Worm (Caenorhabditis elegans) whole organism, L4 larva: ENCODE results near the gene dkf-2.

Experiments
- D1046.2 ChIP-seq: fragments of 200-800 bp; sonication (Bioruptor generic); IDR thresholded peaks from 2 replicates; pipeline ENCODE4 v1.3.6; 2022; ENCODE audit warnings: missing genetic modification characterization, missing compliant biosample characterization
- F26F4.8 ChIP-seq: fragments of 200-800 bp; sonication (Bioruptor generic); conservative IDR thresholded peaks from 2 replicates; pipeline ENCODE4 v1.3.6; 2022; ENCODE audit warnings: missing genetic modification characterization, missing compliant biosample characterization
- F37D6.2 ChIP-seq: sonication (generic microtip); optimal IDR thresholded peaks from 2 replicates; lab custom pipeline; 2016; ENCODE audit warnings: mild to moderate bottlenecking, missing genetic modification characterization, missing compliant biosample characterization
- F44E2.7 ChIP-seq: fragments of 200-800 bp; sonication (Bioruptor generic); IDR thresholded peaks from 2 replicates; pipeline ENCODE4 v2.1.2; 2022; ENCODE audit warnings: missing genetic modification characterization, missing compliant biosample characterization
- R02D3.7 ChIP-seq: fragments of 150-350 bp; sonication (generic microtip); optimal IDR thresholded peaks from 3 replicates; lab custom pipeline; 2014; ENCODE audit warnings: missing biosample characterization, missing genetic modification characterization
- T26A8.4 ChIP-seq: fragments of 200-800 bp; sonication (Bioruptor generic); IDR thresholded peaks from 2 replicates; pipeline ENCODE4 v1.3.6; 2022; ENCODE audit warnings: missing genetic modification characterization, missing compliant biosample characterization
- Y105C5A.15 ChIP-seq: fragments of 200-800 bp; sonication (Bioruptor generic); IDR thresholded peaks from 2 replicates; pipeline ENCODE4 v1.3.6; 2022; ENCODE audit warnings: missing genetic modification characterization, missing compliant biosample characterization
- Y5F2A.4 ChIP-seq: fragments of 200-800 bp; sonication (Bioruptor generic); optimal IDR thresholded peaks from 2 replicates; lab custom pipeline; 2018; ENCODE audit warnings: mild to moderate bottlenecking, missing genetic modification characterization, missing compliant biosample characterization
- Y75B8A.6 ChIP-seq: fragments of 200-800 bp; sonication (Bioruptor generic); IDR thresholded peaks from 2 replicates; pipeline ENCODE4 v1.3.6; 2022; ENCODE audit warnings: missing genetic modification reagents, missing genetic modification characterization, missing compliant biosample characterization
- aha-1 ChIP-seq: fragments of 150-350 bp; peaks from one replicate; lab custom pipeline; 2014; ENCODE audit warnings: missing biosample characterization, missing genetic modification characterization
- aly-2 ChIP-seq: sonication (generic microtip); optimal IDR thresholded peaks from 2 replicates; lab custom pipeline; 2018; ENCODE audit warnings: missing biosample characterization, missing genetic modification characterization
- arid-1 ChIP-seq: fragments of 200-800 bp; sonication (Bioruptor generic); conservative IDR thresholded peaks from 2 replicates; pipeline ENCODE4 v1.3.6; 2022; ENCODE audit warnings: missing genetic modification reagents, missing genetic modification characterization, missing compliant biosample characterization
- ceh-28 ChIP-seq: fragments of 150-350 bp; optimal IDR thresholded peaks from 2 replicates; lab custom pipeline; 2014; ENCODE audit warnings: missing biosample characterization, missing genetic modification reagents, missing genetic modification characterization
- ceh-62 ChIP-seq: sonication (generic microtip); optimal IDR thresholded peaks from 2 replicates; lab custom pipeline; 2017; ENCODE audit warnings: missing biosample characterization, missing genetic modification characterization
- ceh-82 ChIP-seq: sonication (generic microtip); optimal IDR thresholded peaks from 2 replicates; lab custom pipeline; 2017; ENCODE audit warnings: missing biosample characterization, missing genetic modification characterization
- cey-2 ChIP-seq: sonication (generic microtip); optimal IDR thresholded peaks from 3 replicates; lab custom pipeline; 2017; ENCODE audit warnings: missing genetic modification characterization, mild to moderate bottlenecking, missing compliant biosample characterization, antibody characterized with exemption, borderline replicate concordance; ENCODE audit not compliant: insufficient read depth
- daf-16 ChIP-seq, 3 experiments: sonication (generic microtip); optimal IDR thresholded peaks; 2 replicates each; lab custom pipeline; 2016 to 2017; ENCODE audit warnings: missing genetic modification characterization in 3 of 3, missing genetic modification reagents in 3 of 3, mild to moderate bottlenecking in 2 of 3, missing compliant biosample characterization in 2 of 3, missing biosample characterization in 1 of 3, moderate library complexity in 1 of 3
- daf-19 ChIP-seq: fragments of 200-800 bp; sonication (Bioruptor generic); conservative IDR thresholded peaks from 2 replicates; pipeline ENCODE4 v1.3.6; 2022; ENCODE audit warnings: missing genetic modification characterization, missing compliant biosample characterization
- dmd-9 ChIP-seq: fragments of 200-800 bp; sonication (Bioruptor generic); IDR thresholded peaks from 2 replicates; pipeline ENCODE4 v1.3.6; 2022; ENCODE audit warnings: missing genetic modification reagents, missing genetic modification characterization, missing compliant biosample characterization
- dpl-1 ChIP-seq: fragments of 150-350 bp; optimal IDR thresholded peaks from 2 replicates; lab custom pipeline; 2014; ENCODE audit warnings: missing biosample characterization, missing genetic modification reagents, missing genetic modification characterization
- egl-27 ChIP-seq: sonication (generic microtip); optimal IDR thresholded peaks from 3 replicates; lab custom pipeline; 2017; ENCODE audit warnings: missing biosample characterization, missing genetic modification reagents, missing genetic modification characterization
- egl-43 ChIP-seq: fragments of 200-800 bp; sonication (Bioruptor generic); IDR thresholded peaks from 2 replicates; pipeline ENCODE4 v1.3.6; 2022; ENCODE audit warnings: missing genetic modification reagents, missing genetic modification characterization, missing compliant biosample characterization
- hlh-30 ChIP-seq: sonication (generic microtip); optimal IDR thresholded peaks from 2 replicates; lab custom pipeline; 2017; ENCODE audit warnings: antibody characterized with exemption, mild to moderate bottlenecking, missing genetic modification characterization, missing compliant biosample characterization; ENCODE audit not compliant: insufficient read depth
- hmg-1.1 ChIP-seq: fragments of 200-800 bp; sonication (Bioruptor generic); IDR thresholded peaks from 2 replicates; pipeline ENCODE4 v1.3.6; 2022; ENCODE audit warnings: missing genetic modification reagents, missing genetic modification characterization, missing compliant biosample characterization
- lim-7 ChIP-seq: fragments of 200-800 bp; sonication (Bioruptor generic); IDR thresholded peaks from 2 replicates; pipeline ENCODE4 v1.3.6; 2022; ENCODE audit warnings: missing genetic modification characterization, missing compliant biosample characterization
- lin-1 ChIP-seq: fragments of 200-800 bp; sonication (Bioruptor generic); IDR thresholded peaks from 2 replicates; pipeline ENCODE4 v1.3.6; 2022; ENCODE audit warnings: missing genetic modification reagents, missing genetic modification characterization, missing compliant biosample characterization
- lin-29 ChIP-seq: fragments of 200-800 bp; sonication (Bioruptor generic); IDR thresholded peaks from 2 replicates; pipeline ENCODE4 v1.3.6; 2022; ENCODE audit warnings: missing genetic modification reagents, missing genetic modification characterization, missing compliant biosample characterization
- lir-3 ChIP-seq: sonication (generic microtip); optimal IDR thresholded peaks from 2 replicates; lab custom pipeline; 2016; ENCODE audit warnings: mild to moderate bottlenecking, missing genetic modification characterization, missing compliant biosample characterization
- madf-5 ChIP-seq, 2 experiments: fragments of 200-800 bp; sonication (Bioruptor generic); IDR thresholded peaks; 2 replicates each; pipeline ENCODE4 v1.3.6; 2022; ENCODE audit warnings: missing compliant biosample characterization in 2 of 2, missing genetic modification characterization in 2 of 2
- madf-9 ChIP-seq: fragments of 200-800 bp; sonication (Bioruptor generic); conservative IDR thresholded peaks from 2 replicates; pipeline ENCODE4 v1.3.6; 2022; ENCODE audit warnings: missing genetic modification reagents, missing genetic modification characterization, missing compliant biosample characterization
- mdl-1 ChIP-seq, 2 experiments: fragments of 150-350 bp in 1 of 2; sonication (generic microtip) in 1 of 2; optimal IDR thresholded peaks; 2 replicates each; lab custom pipeline; 2014 to 2017; ENCODE audit warnings: missing biosample characterization in 2 of 2, missing genetic modification characterization in 2 of 2
- mep-1 ChIP-seq: fragments of 150-350 bp; sonication (generic microtip); optimal IDR thresholded peaks from 3 replicates; lab custom pipeline; 2014; ENCODE audit warnings: missing biosample characterization, missing genetic modification characterization
- nhr-10 ChIP-seq: fragments of 150-350 bp; optimal IDR thresholded peaks from 2 replicates; lab custom pipeline; 2014; ENCODE audit warnings: missing biosample characterization, missing genetic modification characterization
- nhr-237 ChIP-seq: sonication (generic microtip); optimal IDR thresholded peaks from 2 replicates; lab custom pipeline; 2017; ENCODE audit warnings: missing biosample characterization, missing genetic modification characterization
- nhr-25 ChIP-seq: sonication (generic microtip); optimal IDR thresholded peaks from 2 replicates; lab custom pipeline; 2017; ENCODE audit warnings: missing genetic modification characterization, mild to moderate bottlenecking, missing compliant biosample characterization, antibody characterized with exemption, moderate library complexity, borderline replicate concordance; ENCODE audit not compliant: insufficient read depth
- nhr-48 ChIP-seq: sonication (generic microtip); optimal IDR thresholded peaks from 2 replicates; lab custom pipeline; 2016; ENCODE audit warnings: mild to moderate bottlenecking, missing genetic modification characterization, missing compliant biosample characterization
- nhr-6 ChIP-seq: fragments of 150-350 bp; optimal IDR thresholded peaks from 2 replicates; lab custom pipeline; 2014; ENCODE audit warnings: missing biosample characterization, missing genetic modification characterization
- pha-4 ChIP-seq, 2 experiments: fragments of 150-350 bp in 1 of 2; fragments of 200-800 bp in 1 of 2; sonication (Bioruptor generic) in 1 of 2; IDR thresholded peaks in 1 of 2; optimal IDR thresholded peaks in 1 of 2; 2 replicates each; pipeline versions ENCODE4 v1.3.6 to Lab custom; 2014 to 2022; ENCODE audit warnings: missing genetic modification characterization in 2 of 2, missing genetic modification reagents in 2 of 2, missing biosample characterization in 1 of 2, missing compliant biosample characterization in 1 of 2
- pqm-1 ChIP-seq: sonication (generic microtip); optimal IDR thresholded peaks from 2 replicates; lab custom pipeline; 2017; ENCODE audit warnings: missing biosample characterization, missing genetic modification characterization
- rbr-2 ChIP-seq: sonication (generic microtip); optimal IDR thresholded peaks from 2 replicates; lab custom pipeline; 2016; ENCODE audit warnings: missing genotype, missing genetic modification characterization, missing compliant biosample characterization
- saeg-2 ChIP-seq: fragments of 200-800 bp; sonication (Bioruptor generic); IDR thresholded peaks from 2 replicates; pipeline ENCODE4 v1.3.6; 2022; ENCODE audit warnings: missing genetic modification reagents, missing genetic modification characterization, missing compliant biosample characterization
- set-16 ChIP-seq: fragments of 200-800 bp; sonication (Bioruptor generic); IDR thresholded peaks from 2 replicates; pipeline ENCODE4 v1.3.6; 2022; ENCODE audit warnings: missing genetic modification reagents, missing genetic modification characterization, missing compliant biosample characterization
- tag-97 ChIP-seq: fragments of 200-800 bp; sonication (Bioruptor generic); IDR thresholded peaks from 2 replicates; pipeline ENCODE4 v1.3.6; 2022; ENCODE audit warnings: missing genetic modification characterization, missing compliant biosample characterization
- unc-130 ChIP-seq: sonication (generic microtip); optimal IDR thresholded peaks from 2 replicates; lab custom pipeline; 2016; ENCODE audit warnings: missing genetic modification reagents, missing genetic modification characterization, missing compliant biosample characterization
- vab-7 ChIP-seq: fragments of 200-800 bp; sonication (Bioruptor generic); IDR thresholded peaks from 2 replicates; pipeline ENCODE4 v1.3.6; 2022; ENCODE audit warnings: missing genetic modification reagents, missing genetic modification characterization, missing compliant biosample characterization
- zfp-2 ChIP-seq: sonication (generic microtip); optimal IDR thresholded peaks from 2 replicates; lab custom pipeline; 2016; ENCODE audit warnings: mild to moderate bottlenecking, missing genetic modification characterization, missing compliant biosample characterization
- zfp-3 ChIP-seq: fragments of 200-800 bp; sonication (Bioruptor generic); conservative IDR thresholded peaks from 2 replicates; pipeline ENCODE4 v1.3.6; 2022; ENCODE audit warnings: missing genetic modification reagents, missing genetic modification characterization, missing compliant biosample characterization
- zip-2 ChIP-seq: fragments of 150-350 bp; optimal IDR thresholded peaks from 2 replicates; lab custom pipeline; 2014; ENCODE audit warnings: missing biosample characterization, missing genetic modification characterization
- ztf-11 ChIP-seq: fragments of 150-350 bp; optimal IDR thresholded peaks from 2 replicates; lab custom pipeline; 2014; ENCODE audit warnings: missing biosample characterization, missing genetic modification characterization
- ztf-7 ChIP-seq: fragments of 150-350 bp; optimal IDR thresholded peaks from 2 replicates; lab custom pipeline; 2014; ENCODE audit warnings: missing biosample characterization, missing genetic modification characterization

dkf-2 gene

ce11 chrV:16815261-16815660 is 67.8 kb downstream of the dkf-2 start, which contains the start of gene T20B3.1:
Gene T20B3.1 (plus strand): TSS chrV:16815561.
- TF ChIP-seq F26F4.8 (GFP tag; lab: Robert Waterston, UW) (no peak), nhr-237 (no peak), aha-1 (tag; lab: Kevin White, UChicago) (peak; percentile 22), mdl-1 (tag; optimal IDR thresholded peaks at IDR 0.05; lab: Kevin White, UChicago) (no peak)

DNA sequence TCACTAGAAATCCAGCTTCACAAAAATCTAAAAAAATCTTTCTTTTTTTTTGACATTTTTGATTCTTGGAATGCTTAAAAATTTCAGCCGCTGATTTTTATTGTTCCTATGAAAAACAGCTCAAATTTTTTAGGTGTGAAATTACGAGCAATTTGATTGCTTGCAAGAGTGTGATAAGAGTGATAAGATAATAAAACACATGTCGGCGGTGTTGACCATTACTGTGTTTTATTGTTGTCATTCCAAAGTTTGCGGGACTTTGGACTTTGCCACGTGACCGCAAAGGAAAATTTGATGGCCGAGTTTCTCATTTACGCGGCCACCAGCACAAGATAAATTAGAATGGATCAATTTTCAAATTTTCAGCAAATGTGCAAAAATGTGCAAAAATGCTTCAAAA is 69.3 kb downstream of the dkf-2 start:
- TF ChIP-seq ceh-62 (tag; lab: Kevin White, UChicago) (no peak), zip-2 (no peak), arid-1 (GFP tag; lab: Robert Waterston, UW) (no peak), lim-7 (GFP tag; lab: Robert Waterston, UW) (no peak), lin-1 (GFP tag; lab: Robert Waterston, UW) (no peak), tag-97 (GFP tag; lab: Robert Waterston, UW) (no peak), lin-29 (GFP tag; lab: Robert Waterston, UW) (no peak), aly-2 (no peak), pqm-1 (peak; percentile 61), zfp-2 (tag; lab: Kevin White, UChicago) (no peak), Y105C5A.15 (no peak), saeg-2 (GFP tag; lab: Robert Waterston, UW) (no peak), mep-1 (tag; lab: Kevin White, UChicago) (no peak), egl-43 (GFP tag; lab: Robert Waterston, UW) (no peak), nhr-25 (tag; lab: Kevin White, UChicago) (no peak), dpl-1 (no peak), F44E2.7 (GFP tag; lab: Robert Waterston, UW) (no peak), lir-3 (tag; lab: Kevin White, UChicago) (no peak), T26A8.4 (GFP tag; lab: Robert Waterston, UW) (no peak), madf-9 (GFP tag; lab: Robert Waterston, UW) (no peak), hmg-1.1 (GFP tag; lab: Robert Waterston, UW) (no peak), dmd-9 (GFP tag; lab: Robert Waterston, UW) (no peak), daf-16 (GFP tag; optimal IDR thresholded peaks at IDR 0.05; lab: Kevin White, UChicago) (no peak), daf-16 (tag; optimal IDR thresholded peaks at IDR 0.05; lab: Kevin White, UChicago) (peak; percentile 95), nhr-6 (tag; lab: Kevin White, UChicago) (no peak), egl-27 (no peak), pha-4 (GFP tag; IDR thresholded peaks at IDR 0.05; lab: Robert Waterston, UW) (no peak), pha-4 (tag; optimal IDR thresholded peaks at IDR 0.05; lab: Kevin White, UChicago) (no peak), nhr-48 (tag; lab: Kevin White, UChicago) (no peak), R02D3.7 (tag; lab: Kevin White, UChicago) (no peak), daf-19 (GFP tag; lab: Robert Waterston, UW) (no peak), ceh-28 (tag; lab: Kevin White, UChicago) (no peak), madf-5 (GFP tag; IDR thresholded peaks at IDR 0.05; lab: Robert Waterston, UW) (no peak), zfp-3 (no peak), cey-2 (tag; lab: Kevin White, UChicago) (no peak), Y75B8A.6 (GFP tag; lab: Robert Waterston, UW) (no peak), rbr-2 (tag; lab: Kevin White, UChicago) (no peak), ceh-82 (tag; lab: Kevin White, UChicago) (no peak), ztf-11 (tag; lab: Kevin White, UChicago) (no peak), set-16 (GFP tag; lab: Robert Waterston, UW) (no peak), ztf-7 (tag; lab: Kevin White, UChicago) (no peak), nhr-10 (tag; lab: Kevin White, UChicago) (no peak), Y5F2A.4 (GFP tag; lab: Kevin White, UChicago) (no peak), D1046.2 (no peak), hlh-30 (peak; percentile 60), F37D6.2 (no peak), unc-130 (no peak), vab-7 (GFP tag; lab: Robert Waterston, UW) (no peak)
